Worm (Caenorhabditis elegans) whole organism, early embryonic: ENCODE results near the gene dmd-10.

Experiments used
- B0310.2 ChIP-seq: sonication (generic microtip); optimal IDR thresholded peaks from 2 replicates; lab custom pipeline; 2016; ENCODE audit warnings: mild to moderate bottlenecking, missing genetic modification characterization, missing compliant biosample characterization
- F13C5.2 ChIP-seq: sonication (generic microtip); optimal IDR thresholded peaks from 2 replicates; lab custom pipeline; 2017; ENCODE audit warnings: mild to moderate bottlenecking, missing genetic modification characterization, inconsistent platforms, missing compliant biosample characterization
- aly-1 ChIP-seq: sonication (generic microtip); optimal IDR thresholded peaks from 2 replicates; lab custom pipeline; 2016; ENCODE audit warnings: missing genetic modification characterization, missing compliant biosample characterization
- ama-1 ChIP-seq: fragments of 150-350 bp; optimal IDR thresholded peaks from 2 replicates; lab custom pipeline; 2014
- ceh-13 ChIP-seq: fragments of 200-800 bp; sonication (Bioruptor generic); optimal IDR thresholded peaks from 2 replicates; lab custom pipeline; 2018; ENCODE audit warnings: mild to moderate bottlenecking, missing genetic modification characterization, missing compliant biosample characterization
- ceh-36 ChIP-seq: sonication (generic microtip); optimal IDR thresholded peaks from 2 replicates; lab custom pipeline; 2016; ENCODE audit warnings: missing genetic modification characterization, inconsistent platforms, missing compliant biosample characterization
- ets-7 ChIP-seq: sonication (generic microtip); optimal IDR thresholded peaks from 2 replicates; lab custom pipeline; 2016; ENCODE audit warnings: missing genotype, missing genetic modification characterization, missing compliant biosample characterization
- flt-1 ChIP-seq: fragments of 200-800 bp; sonication (Bioruptor generic); IDR thresholded peaks from 2 replicates; pipeline ENCODE4 v1.3.6; 2022; ENCODE audit warnings: missing genetic modification characterization, missing compliant biosample characterization
- hmbx-1 ChIP-seq: sonication (generic microtip); optimal IDR thresholded peaks from 2 replicates; lab custom pipeline; 2016; ENCODE audit warnings: mild to moderate bottlenecking, missing genetic modification characterization, missing compliant biosample characterization
- hmg-4 ChIP-seq: fragments of 200-800 bp; sonication (Bioruptor generic); optimal IDR thresholded peaks from 2 replicates; lab custom pipeline; 2018; ENCODE audit warnings: mild to moderate bottlenecking, missing genetic modification characterization, missing compliant biosample characterization
- hnd-1 ChIP-seq: sonication (generic microtip); optimal IDR thresholded peaks from 2 replicates; lab custom pipeline; 2016; ENCODE audit warnings: missing genetic modification characterization, missing compliant biosample characterization
- pes-1 ChIP-seq: fragments of 200-800 bp; sonication (Bioruptor generic); IDR thresholded peaks from 2 replicates; pipeline ENCODE4 v1.3.6; 2022; ENCODE audit warnings: missing genetic modification reagents, missing genetic modification characterization, missing compliant biosample characterization
- scrt-1 ChIP-seq: fragments of 200-800 bp; sonication (Bioruptor generic); IDR thresholded peaks from 2 replicates; pipeline ENCODE4 v1.3.6; 2022; ENCODE audit warnings: missing genetic modification characterization, missing compliant biosample characterization
- sea-1 ChIP-seq: fragments of 200-800 bp; sonication (Bioruptor generic); conservative IDR thresholded peaks from 2 replicates; pipeline ENCODE4 v1.3.6; 2022; ENCODE audit warnings: missing genetic modification characterization, missing compliant biosample characterization
- tbx-11 ChIP-seq: fragments of 200-800 bp; sonication (Bioruptor generic); IDR thresholded peaks from 2 replicates; pipeline ENCODE4 v1.3.6; 2022; ENCODE audit warnings: missing genetic modification characterization, missing compliant biosample characterization
- tbx-37 ChIP-seq: fragments of 200-800 bp; sonication (Bioruptor generic); conservative IDR thresholded peaks from 2 replicates; pipeline ENCODE4 v1.3.6; 2022; ENCODE audit warnings: missing genetic modification reagents, missing genetic modification characterization, missing compliant biosample characterization
- tra-4 ChIP-seq: sonication (generic microtip); optimal IDR thresholded peaks from 2 replicates; lab custom pipeline; 2017; ENCODE audit warnings: missing genetic modification characterization, missing compliant biosample characterization

dmd-10 gene

DNA sequence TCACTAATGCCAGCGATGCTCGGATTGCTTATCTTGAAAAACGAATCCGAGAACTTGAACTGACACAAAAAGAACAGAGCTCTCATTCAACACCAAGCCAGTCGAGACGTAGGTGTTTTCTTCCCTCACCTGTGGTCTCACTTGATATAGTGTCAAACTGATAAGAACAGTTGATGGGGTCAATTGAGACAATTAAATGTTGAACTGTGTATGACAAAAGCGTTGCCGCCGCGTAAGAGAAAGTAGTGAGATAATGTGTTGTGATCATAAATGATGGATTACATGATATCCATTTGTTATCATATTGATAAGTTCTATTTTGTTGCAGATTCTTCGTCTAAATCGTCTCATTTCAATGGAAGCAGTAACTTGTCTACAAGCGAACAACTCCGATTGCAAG lies 62.7 kb downstream of the dmd-10 start:
- TF ChIP-seq F13C5.2 (no peak), tbx-37 (no peak), ceh-13 (no peak), hmg-4 (no peak), tra-4 (tag; lab: Kevin White, UChicago) (no peak), flt-1 (GFP tag; lab: Robert Waterston, UW) (no peak), ceh-36 (tag; lab: Kevin White, UChicago) (no peak), pes-1 (GFP tag; lab: Robert Waterston, UW) (no peak), tbx-11 (no peak), hnd-1 (tag; lab: Kevin White, UChicago) (no peak), scrt-1 (GFP tag; lab: Robert Waterston, UW) (no peak), ets-7 (tag; lab: Kevin White, UChicago) (no peak), hmbx-1 (tag; lab: Kevin White, UChicago) (no peak), aly-1 (no peak), ama-1 (lab: Kevin White, UChicago) (no peak), sea-1 (no peak), B0310.2 (no peak)
